Worm (Caenorhabditis elegans): ENCODE data around the gene F19G12.4.
A peak's percentile ranks its signal among the peaks of the same experiment; 100 is the strongest.

The F19G12.4 gene

DNA sequence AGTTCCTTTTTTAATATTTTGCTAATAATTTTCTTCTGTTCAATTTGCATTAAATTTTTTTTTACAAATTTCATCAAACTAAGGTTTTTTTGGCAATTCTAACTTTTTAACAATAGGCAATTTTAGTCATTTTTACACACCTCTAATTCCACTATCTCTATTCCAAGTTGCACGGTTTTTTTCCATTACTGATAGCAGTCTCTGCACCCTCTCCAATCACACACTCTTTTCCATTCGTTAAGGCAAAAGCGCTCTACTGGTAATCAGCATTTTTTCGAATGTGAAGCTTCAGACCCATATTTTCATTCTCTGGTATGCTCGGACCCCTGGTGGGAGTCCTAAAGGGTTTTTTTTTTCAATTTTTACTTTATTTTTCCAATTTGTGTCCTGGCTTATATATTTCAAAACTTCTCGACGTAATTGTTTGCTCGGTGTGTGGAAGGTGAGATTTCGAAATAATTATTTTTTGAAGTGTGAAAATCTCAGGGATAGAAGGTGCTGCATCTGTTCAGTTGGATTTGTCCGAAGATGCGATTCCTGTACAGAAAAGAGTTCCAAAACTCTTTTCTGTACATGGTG, at the start of gene F19G12.4, which contains the start of gene F19G12.8:
Gene F19G12.4 (plus strand): TSS at position 529 of the 579 bp plus-strand sequence.
Gene F19G12.8 (plus strand): TSS at position 545 of the 579 bp plus-strand sequence.
- TF ChIP-seq dox-1 (GFP tag; IDR thresholded peaks at IDR 0.05) = 0 out of 2 replicates have a peak, but pooled peaks have one; percentile 28
- TF ChIP-seq bed-2 (GFP tag; IDR thresholded peaks at IDR 0.05) = no peak
- TF ChIP-seq snpc-3.4 (tag; optimal IDR thresholded peaks at IDR 0.05) = no peak
- TF ChIP-seq mcd-1 (GFP tag; IDR thresholded peaks at IDR 0.05) = 0 out of 2 replicates have a peak, but pooled peaks have one; percentile 29
- no peak for TF ChIP-seq akir-1 (GFP tag; optimal IDR thresholded peaks at IDR 0.05)
- no peak for TF ChIP-seq let-526 (GFP tag; IDR thresholded peaks at IDR 0.05)
- peak; percentile 37 for TF ChIP-seq nhr-80 (tag; optimal IDR thresholded peaks at IDR 0.05)

DNA sequence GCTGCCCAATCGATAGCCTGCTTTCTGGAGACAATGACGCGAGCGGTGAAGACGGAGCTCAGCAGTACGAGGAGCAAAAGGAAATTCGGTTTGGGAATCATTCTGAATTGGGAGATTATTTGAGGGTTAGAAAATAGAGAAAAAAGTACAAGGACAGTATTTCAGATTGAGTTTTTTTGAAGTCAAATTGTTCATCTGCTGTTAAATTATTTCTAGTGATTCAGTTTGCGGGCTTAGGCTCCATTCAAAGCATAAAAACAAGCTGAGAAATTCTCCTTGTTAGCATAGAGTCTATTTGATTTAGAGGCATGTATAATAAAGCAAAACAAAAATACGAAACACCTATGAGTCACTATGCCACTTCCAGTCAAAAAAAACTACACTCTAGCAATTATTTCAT, 49.7 kb upstream of the F19G12.4 start, which contains the start of gene dgn-2:
Gene dgn-2 (minus strand): TSS at position 101 of the 400 bp plus-strand sequence.
- TF ChIP-seq K11D2.4 (GFP tag; IDR thresholded peaks at IDR 0.05) (no peak), mxl-1 (tag; optimal IDR thresholded peaks at IDR 0.05) (no peak), bed-1 (GFP tag; IDR thresholded peaks at IDR 0.05) (no peak), lsl-1 (GFP tag; optimal IDR thresholded peaks at IDR 0.05) (no peak), T07F8.4 (tag; optimal IDR thresholded peaks at IDR 0.05) (no peak), K12H6.12 (tag; optimal IDR thresholded peaks at IDR 0.05) (no peak), Y53G8AR.9 (GFP tag; conservative IDR thresholded peaks at IDR 0.05) (no peak), egl-18 (GFP tag; IDR thresholded peaks at IDR 0.05) (no peak), athp-1 (tag; optimal IDR thresholded peaks at IDR 0.05) (no peak), F52B5.7 (tag; optimal IDR thresholded peaks at IDR 0.05) (no peak), nhr-120 (GFP tag; IDR thresholded peaks at IDR 0.05) (no peak), sptf-2 (GFP tag; optimal IDR thresholded peaks at IDR 0.05) (no peak), F57C9.4 (tag; optimal IDR thresholded peaks at IDR 0.05) (no peak), unc-62 (GFP tag; optimal IDR thresholded peaks at IDR 0.05) (no peak), cebp-1 (GFP tag; IDR thresholded peaks at IDR 0.05) (no peak), cebp-1 (tag; optimal IDR thresholded peaks at IDR 0.05) (no peak), snpc-1.3 (tag; optimal IDR thresholded peaks at IDR 0.05; ENCODE audit: insufficient read depth) (no peak), let-526 (GFP tag; IDR thresholded peaks at IDR 0.05) (no peak)

DNA sequence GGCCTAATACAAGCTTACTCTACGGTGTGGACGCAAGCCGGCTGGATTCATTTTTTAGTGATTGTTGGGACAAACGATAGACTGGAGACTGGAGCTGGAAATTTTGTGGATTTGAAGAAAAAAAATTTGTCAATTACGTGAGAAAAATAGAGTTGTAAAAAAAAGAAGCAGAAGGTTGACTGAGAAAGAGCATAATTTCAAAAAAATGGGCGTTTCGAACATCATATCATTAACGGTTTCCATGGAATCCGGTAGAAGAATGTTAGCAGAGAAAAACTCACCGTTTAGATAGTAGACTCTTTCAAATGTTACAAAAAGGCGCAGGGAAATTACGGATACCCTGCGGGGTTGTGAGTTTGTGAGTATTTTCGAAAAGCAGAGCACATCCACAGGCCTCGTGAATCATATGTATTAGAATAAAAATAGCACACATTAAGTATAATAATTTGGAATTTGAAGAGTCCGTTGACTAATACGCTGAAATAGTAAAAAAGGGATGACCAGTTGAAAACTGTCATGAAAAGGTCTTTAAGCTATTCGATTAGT, 46.3 kb upstream of the F19G12.4 start, which contains the start of gene F56C3.7:
Gene F56C3.7 (minus strand): TSS at position 51 of the 546 bp plus-strand sequence.
- TF ChIP-seq dox-1 (GFP tag; IDR thresholded peaks at IDR 0.05) (0 out of 2 replicates have a peak, but pooled peaks have one; percentile 41), gei-17 (GFP tag; optimal IDR thresholded peaks at IDR 0.05) (peak; percentile 77), mel-28 (tag; optimal IDR thresholded peaks at IDR 0.05; ENCODE audit: borderline replicate concordance) (no peak), pbrm-1 (GFP tag; IDR thresholded peaks at IDR 0.05) (no peak), hmg-1.2 (GFP tag; IDR thresholded peaks at IDR 0.05) (peak; percentile 15; the same call in 1 of the 2 replicates)

DNA sequence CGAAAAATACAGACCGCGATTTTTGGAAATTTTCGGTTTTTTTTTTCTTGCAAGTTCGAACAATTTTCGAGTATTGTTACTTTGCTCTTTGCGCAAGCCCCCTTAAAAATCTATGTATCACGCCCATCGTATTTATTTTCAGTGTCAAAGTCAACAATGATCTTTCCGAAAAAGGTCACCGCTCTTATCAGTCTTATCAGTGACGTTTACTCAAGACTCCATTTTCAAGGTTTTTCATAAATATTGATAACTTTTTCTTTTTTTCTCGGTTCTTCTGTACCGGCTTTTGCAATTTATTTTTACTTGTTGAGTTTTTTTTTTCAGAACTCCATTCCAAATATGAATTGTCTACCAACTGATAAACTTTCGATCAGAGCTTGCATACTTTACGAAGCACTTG, 45.4 kb upstream of the F19G12.4 start, which contains the start of gene fbxa-190:
Gene fbxa-190 (plus strand): TSS at position 325 of the 400 bp plus-strand sequence.
- TF ChIP-seq hmg-1.2 (GFP tag; IDR thresholded peaks at IDR 0.05) (no peak), nhr-80 (tag; optimal IDR thresholded peaks at IDR 0.05) (peak; percentile 51), ZK185.1 (tag; optimal IDR thresholded peaks at IDR 0.05; ENCODE audit: poor library complexity, severe bottlenecking) (no peak)

DNA sequence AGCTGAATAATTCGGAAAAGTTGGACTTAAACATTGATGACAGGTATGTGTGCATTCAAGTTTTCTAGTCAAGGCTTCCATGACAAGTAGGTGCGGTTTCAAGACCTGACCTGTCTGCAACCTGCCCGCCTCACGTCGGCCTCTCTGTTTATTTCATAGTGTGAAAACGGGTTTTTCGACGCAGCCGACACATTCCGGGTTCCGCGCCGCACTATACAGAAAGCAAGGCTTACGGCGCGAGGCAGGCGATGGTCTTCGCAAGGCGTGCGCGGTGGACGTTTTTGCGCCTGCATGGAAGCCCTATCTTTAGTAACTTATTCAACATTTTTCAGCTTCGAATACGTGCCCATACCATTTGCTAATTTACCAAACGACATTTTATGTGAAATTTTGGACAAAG, 44.6 kb upstream of the F19G12.4 start:
- TF ChIP-seq snpc-3.4 (tag; optimal IDR thresholded peaks at IDR 0.05) (no peak), tlf-1 (GFP tag; optimal IDR thresholded peaks at IDR 0.05) (no peak), rcor-1 (GFP tag; IDR thresholded peaks at IDR 0.05) (no peak), attf-5 (GFP tag; optimal IDR thresholded peaks at IDR 0.05) (no peak), lin-54 (GFP tag; optimal IDR thresholded peaks at IDR 0.05) (no peak), zfh-2 (GFP tag; conservative IDR thresholded peaks at IDR 0.05) (peak; percentile 63), hlh-12 (tag; optimal IDR thresholded peaks at IDR 0.05) (no peak), snpc-4 (GFP tag; optimal IDR thresholded peaks at IDR 0.05) (no peak), snpc-4 (tag; optimal IDR thresholded peaks at IDR 0.05) (peak in 2 of 4 experiments; percentile 83 to 89), ztf-18 (tag; optimal IDR thresholded peaks at IDR 0.05) (no peak), mel-28 (tag; optimal IDR thresholded peaks at IDR 0.05; ENCODE audit: borderline replicate concordance) (no peak), snpc-1.1 (tag; optimal IDR thresholded peaks at IDR 0.05; ENCODE audit: insufficient read depth) (no peak), nfyb-1 (GFP tag; IDR thresholded peaks at IDR 0.05) (no peak), madf-3 (GFP tag; IDR thresholded peaks at IDR 0.05) (no peak)
